Worm (Caenorhabditis elegans) whole organism, L4/young adult: ENCODE measurements around the gene spv-1.

ENCODE experiments used
- W03F9.2 ChIP-seq: fragments of 150-350 bp; optimal IDR thresholded peaks from 2 replicates; lab custom pipeline; 2014; ENCODE audit warnings: missing biosample characterization, missing genetic modification characterization
- dao-5 ChIP-seq: sonication (generic microtip); optimal IDR thresholded peaks from 2 replicates; lab custom pipeline; 2016; ENCODE audit warnings: missing genotype, missing genetic modification characterization, moderate library complexity, missing compliant biosample characterization
- him-1 ChIP-seq: sonication (generic microtip); optimal IDR thresholded peaks from 2 replicates; lab custom pipeline; 2016; ENCODE audit warnings: missing genotype, missing genetic modification reagents, missing genetic modification characterization, missing compliant biosample characterization

ce11 chrII:7870062-7870461 lies 58.4 kb downstream of the spv-1 start, which contains the start of gene ztf-17:
- TF ChIP-seq W03F9.2 (tag; lab: Kevin White, UChicago) (no peak), him-1 (no peak), dao-5 (tag; lab: Kevin White, UChicago) (no peak)
